Worm (Caenorhabditis elegans) whole organism, young adult: ENCODE measurements around the gene ZK512.8.

Experiments used
- B0019.2 ChIP-seq: fragments of 200-800 bp; sonication (Bioruptor generic); conservative IDR thresholded peaks from 2 replicates; pipeline ENCODE4 v1.3.6; 2022; ENCODE audit warnings: missing genetic modification reagents, missing genetic modification characterization, missing compliant biosample characterization
- Y67H2A.10 ChIP-seq: fragments of 200-800 bp; sonication (Bioruptor generic); conservative IDR thresholded peaks from 2 replicates; pipeline ENCODE4 v1.3.6; 2022; ENCODE audit warnings: missing genetic modification reagents, missing genetic modification characterization, missing compliant biosample characterization
- ama-1 ChIP-seq, 3 experiments: fragments of 150-350 bp in 1 of 3; sonication (generic microtip) in 2 of 3; optimal IDR thresholded peaks; 2 replicates each; lab custom pipeline; 2014 to 2018; ENCODE audit warnings: missing biosample characterization in 2 of 3, missing genetic modification characterization in 2 of 3, missing genetic modification reagents in 2 of 3
- bed-1 ChIP-seq: fragments of 200-800 bp; sonication (Bioruptor generic); IDR thresholded peaks from 2 replicates; pipeline ENCODE4 v1.3.6; 2022; ENCODE audit warnings: missing genetic modification reagents, missing genetic modification characterization, missing compliant biosample characterization
- ceh-100 ChIP-seq: fragments of 200-800 bp; sonication (Bioruptor generic); IDR thresholded peaks from 2 replicates; pipeline ENCODE4 v1.3.6; 2022; ENCODE audit warnings: missing genetic modification reagents, missing genetic modification characterization, missing compliant biosample characterization
- ceh-79 ChIP-seq: sonication (generic microtip); optimal IDR thresholded peaks from 2 replicates; lab custom pipeline; 2017; ENCODE audit warnings: mild to moderate bottlenecking, missing genetic modification characterization, missing compliant biosample characterization
- him-1 ChIP-seq: sonication (generic microtip); optimal IDR thresholded peaks from 2 replicates; lab custom pipeline; 2016; ENCODE audit warnings: missing genotype, missing genetic modification reagents, missing genetic modification characterization, missing compliant biosample characterization
- let-607 ChIP-seq, 2 experiments: fragments of 200-800 bp in 1 of 2; sonication (Bioruptor generic) in 1 of 2; sonication (generic microtip) in 1 of 2; optimal IDR thresholded peaks; 2 replicates each; lab custom pipeline; 2016 to 2018; ENCODE audit warnings: mild to moderate bottlenecking in 2 of 2, missing compliant biosample characterization in 2 of 2, missing genetic modification characterization in 2 of 2, moderate library complexity in 2 of 2, missing genotype in 1 of 2
- nfyb-1 ChIP-seq: fragments of 200-800 bp; sonication (Bioruptor generic); IDR thresholded peaks from 2 replicates; pipeline ENCODE4 v1.3.6; 2022; ENCODE audit warnings: missing genetic modification reagents, missing genetic modification characterization, missing compliant biosample characterization
- nhr-179 ChIP-seq: sonication (generic microtip); optimal IDR thresholded peaks from 2 replicates; lab custom pipeline; 2016; ENCODE audit warnings: mild to moderate bottlenecking, missing genetic modification characterization, missing compliant biosample characterization
- nhr-27 ChIP-seq: fragments of 200-800 bp; sonication (Bioruptor generic); optimal IDR thresholded peaks from 2 replicates; lab custom pipeline; 2018; ENCODE audit warnings: mild to moderate bottlenecking, missing genetic modification characterization, moderate library complexity, missing compliant biosample characterization
- zim-3 ChIP-seq: sonication (generic microtip); optimal IDR thresholded peaks from 2 replicates; lab custom pipeline; 2017; ENCODE audit warnings: mild to moderate bottlenecking, missing genetic modification characterization, moderate library complexity, missing compliant biosample characterization

DNA sequence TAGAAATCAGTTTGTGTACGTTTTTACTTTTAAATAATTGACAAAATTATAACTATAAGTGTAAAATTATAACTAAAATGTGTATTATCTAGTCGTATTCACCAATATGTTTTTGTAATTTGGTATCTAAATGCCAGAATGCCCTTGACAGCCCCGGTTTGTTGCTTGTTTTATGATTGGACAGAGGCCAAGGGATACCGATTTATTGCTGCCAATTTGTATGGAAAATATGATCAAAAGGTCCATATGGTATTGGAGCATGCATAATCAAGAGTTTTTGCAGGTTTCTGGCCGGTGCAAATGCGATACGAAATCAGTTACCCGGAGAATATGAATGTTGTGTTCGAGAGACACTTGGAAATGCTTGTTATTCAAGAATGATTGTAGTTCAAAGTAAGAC is 30.1 kb upstream of the ZK512.8 start:
- TF ChIP-seq let-607 (tag; optimal IDR thresholded peaks at IDR 0.05; lab: Kevin White, UChicago) = no peak
- no peak for TF ChIP-seq ceh-79 (tag; lab: Kevin White, UChicago)
- no peak for TF ChIP-seq nfyb-1 (GFP tag; lab: Robert Waterston, UW)
- no peak for TF ChIP-seq ceh-100 (GFP tag; lab: Robert Waterston, UW)
- no peak for TF ChIP-seq ama-1 (optimal IDR thresholded peaks at IDR 0.05; lab: Kevin White, UChicago)
- no peak for TF ChIP-seq ama-1 (GFP tag; optimal IDR thresholded peaks at IDR 0.05; lab: Kevin White, UChicago)
- no peak for TF ChIP-seq zim-3 (tag; lab: Kevin White, UChicago)
- no peak for TF ChIP-seq bed-1 (GFP tag; lab: Robert Waterston, UW)
- TF ChIP-seq him-1 = no peak
- TF ChIP-seq B0019.2 (GFP tag; lab: Robert Waterston, UW) = no peak
- no peak for TF ChIP-seq nhr-179 (tag; lab: Kevin White, UChicago)
- no peak for TF ChIP-seq nhr-27 (tag; lab: Kevin White, UChicago)
- TF ChIP-seq Y67H2A.10 (GFP tag; lab: Robert Waterston, UW) = no peak
